Fruit fly (Drosophila melanogaster): ENCODE data around the gene ChLD3.

The ChLD3 gene

dm6 chr2L:16706882-16707775, 31.5 kb upstream of the ChLD3 start (continued):
- TF ChIP-seq ERR (GFP tag; optimal IDR thresholded peaks at IDR 0.05) (no peak), trem (tag; optimal IDR thresholded peaks at IDR 0.05) (no peak), CG4424 (GFP tag; optimal IDR thresholded peaks at IDR 0.05) (no peak), B-H2 (GFP tag; optimal IDR thresholded peaks at IDR 0.05) (no peak), Stat92E (GFP tag; optimal IDR thresholded peaks at IDR 0.05) (peak in 1 of 3 experiments; percentile 1), ara (GFP tag; IDR thresholded peaks at IDR 0.05) (no peak), Antp (GFP tag; optimal IDR thresholded peaks at IDR 0.05) (no peak), CG8089 (GFP tag; optimal IDR thresholded peaks at IDR 0.05) (no peak), CG9215 (GFP tag; IDR thresholded peaks at IDR 0.05) (no peak), CG10431 (GFP tag; optimal IDR thresholded peaks at IDR 0.05) (no peak), dmrt11E (tag; optimal IDR thresholded peaks at IDR 0.05) (no peak), MTF-1 (GFP tag; optimal IDR thresholded peaks at IDR 0.05; ENCODE audit: borderline replicate concordance) (no peak), CG2199 (GFP tag; IDR thresholded peaks at IDR 0.05) (no peak), E2f1 (GFP tag; IDR thresholded peaks at IDR 0.05) (no peak), HmgZ (tag; optimal IDR thresholded peaks at IDR 0.05) (no peak), tgo (GFP tag; IDR thresholded peaks at IDR 0.05) (no peak), nmo (GFP tag; optimal IDR thresholded peaks at IDR 0.05) (peak; percentile 26), HLH3B (GFP tag; IDR thresholded peaks at IDR 0.05) (no peak), mam (GFP tag; optimal IDR thresholded peaks at IDR 0.05) (no peak), Abd-B (GFP tag; optimal IDR thresholded peaks at IDR 0.05) (no peak), ranshi (GFP tag; IDR thresholded peaks at IDR 0.05) (0 out of 2 replicates have a peak, but pooled peaks have one; percentile 27), dan (GFP tag; IDR thresholded peaks at IDR 0.05) (no peak), CG1832 (GFP tag; optimal IDR thresholded peaks at IDR 0.05) (no peak), HHEX (GFP tag; optimal IDR thresholded peaks at IDR 0.05) (no peak), CG10979 (tag; optimal IDR thresholded peaks at IDR 0.05) (no peak), br (optimal IDR thresholded peaks at IDR 0.05) (no peak), Med (GFP tag) (peak; percentile 77), CG9437 (GFP tag; optimal IDR thresholded peaks at IDR 0.05) (peak; percentile 14), lmd (GFP tag; IDR thresholded peaks at IDR 0.05) (no peak), stc (GFP tag; IDR thresholded peaks at IDR 0.05) (no peak), Dfd (GFP tag; optimal IDR thresholded peaks at IDR 0.05) (no peak), eve (GFP tag; optimal IDR thresholded peaks at IDR 0.05) (no peak), CG13296 (GFP tag; optimal IDR thresholded peaks at IDR 0.05) (no peak), NFAT (GFP tag; IDR thresholded peaks at IDR 0.05) (no peak), ro (GFP tag; IDR thresholded peaks at IDR 0.05) (no peak), lbe (GFP tag; optimal IDR thresholded peaks at IDR 0.05) (no peak), hth (optimal IDR thresholded peaks at IDR 0.05) (no peak), CG6765 (GFP tag; optimal IDR thresholded peaks at IDR 0.05) (no peak), TFAM (GFP tag; optimal IDR thresholded peaks at IDR 0.05) (no peak), bsh (GFP tag; optimal IDR thresholded peaks at IDR 0.05) (peak in 1 of 2 experiments; percentile 45), fru (optimal IDR thresholded peaks at IDR 0.05) (no peak), chn (GFP tag; optimal IDR thresholded peaks at IDR 0.05) (no peak), Chrac-16 (GFP tag; optimal IDR thresholded peaks at IDR 0.05) (no peak), sr (GFP tag; IDR thresholded peaks at IDR 0.05) (peak; percentile 77), Fer2 (tag; optimal IDR thresholded peaks at IDR 0.05) (no peak), CG16813 (GFP tag; IDR thresholded peaks at IDR 0.05; ENCODE audit: partially characterized antibody) (no peak), tna (GFP tag; IDR thresholded peaks at IDR 0.05; ENCODE audit: partially characterized antibody) (no peak), GATAe (GFP tag; conservative IDR thresholded peaks at IDR 0.05) (no peak), onecut (GFP tag; IDR thresholded peaks at IDR 0.05) (no peak; the same call in 1 of the 2 replicates), sd (tag; optimal IDR thresholded peaks at IDR 0.05) (peak; percentile 95)

Data from whole organism, embryonic.